Worm (Caenorhabditis elegans): ENCODE results near the gene T01C8.3.

The T01C8.3 gene

DNA sequence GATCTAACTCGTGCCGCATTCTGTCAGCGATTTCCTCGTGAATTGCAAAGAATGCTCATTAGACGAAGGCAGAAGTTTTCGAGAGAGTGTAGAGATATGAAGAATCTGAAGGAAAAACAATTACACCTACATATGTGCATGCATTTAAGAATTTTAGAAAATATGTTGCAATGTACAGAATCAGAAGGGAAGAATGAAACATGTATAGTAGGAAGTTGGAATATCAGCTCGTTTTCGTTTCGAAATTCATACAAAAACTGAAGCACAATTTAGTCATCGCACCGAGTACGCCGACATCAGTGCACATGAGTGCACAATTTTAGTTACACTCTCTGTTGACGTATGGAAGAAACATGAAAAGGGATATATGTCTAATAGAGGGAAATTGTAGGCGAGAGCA lies 28.5 kb downstream of the T01C8.3 start, which contains the start of gene C10E2.5:
TSS of gene C10E2.5 (minus strand) at position 101 of the 400 bp plus-strand sequence.
- TF ChIP-seq alr-1 (tag; optimal IDR thresholded peaks at IDR 0.05) (no peak), ama-1 (optimal IDR thresholded peaks at IDR 0.05) (no peak), nhr-21 (tag; optimal IDR thresholded peaks at IDR 0.05) (no peak), sem-4 (tag; optimal IDR thresholded peaks at IDR 0.05) (no peak), dmd-4 (tag; optimal IDR thresholded peaks at IDR 0.05) (no peak), mdl-1 (tag; optimal IDR thresholded peaks at IDR 0.05) (no peak), fos-1 (tag; optimal IDR thresholded peaks at IDR 0.05) (no peak), peb-1 (tag; optimal IDR thresholded peaks at IDR 0.05) (no peak), nhr-237 (tag; optimal IDR thresholded peaks at IDR 0.05) (no peak), C34F6.9 (tag; optimal IDR thresholded peaks at IDR 0.05) (no peak), skn-1 (tag; optimal IDR thresholded peaks at IDR 0.05) (no peak)

- no peak for TF ChIP-seq ceh-16 (tag; optimal IDR thresholded peaks at IDR 0.05)
- no peak for TF ChIP-seq Y55F3AM.14 (GFP tag; optimal IDR thresholded peaks at IDR 0.05)
- no peak for TF ChIP-seq ztf-4 (tag; optimal IDR thresholded peaks at IDR 0.05)
- TF ChIP-seq lsy-2 (tag; optimal IDR thresholded peaks at IDR 0.05): no peak
- no peak for TF ChIP-seq elt-3 (tag; optimal IDR thresholded peaks at IDR 0.05)
- no peak for TF ChIP-seq nhr-25 (tag; optimal IDR thresholded peaks at IDR 0.05)
- TF ChIP-seq aly-2 (tag; optimal IDR thresholded peaks at IDR 0.05): no peak
- TF ChIP-seq nhr-10 (tag; optimal IDR thresholded peaks at IDR 0.05): no peak
- no peak for TF ChIP-seq lin-13 (GFP tag; optimal IDR thresholded peaks at IDR 0.05)
- TF ChIP-seq nhr-77 (tag; optimal IDR thresholded peaks at IDR 0.05): no peak
- TF ChIP-seq C34F6.9 (tag; optimal IDR thresholded peaks at IDR 0.05): no peak
- no peak for TF ChIP-seq blmp-1 (tag; optimal IDR thresholded peaks at IDR 0.05; ENCODE audit: insufficient read depth)
- no peak for TF ChIP-seq elt-1 (tag; optimal IDR thresholded peaks at IDR 0.05)
- TF ChIP-seq F13H6.1 (tag; optimal IDR thresholded peaks at IDR 0.05): no peak
These were observed 30.8 kb downstream of the T01C8.3 start for ce11 chrX:16752196-16752595.

ce11 chrX:16744940-16745339 lies 38.1 kb downstream of the T01C8.3 start, which contains the start of gene C10E2.2:
Gene C10E2.2 (plus strand): TSS chrX:16745240.
- TF ChIP-seq nhr-6 (tag; optimal IDR thresholded peaks at IDR 0.05) (no peak), ztf-4 (tag; optimal IDR thresholded peaks at IDR 0.05) (no peak), nhr-10 (tag; optimal IDR thresholded peaks at IDR 0.05) (no peak), unc-62 (GFP tag; optimal IDR thresholded peaks at IDR 0.05) (no peak), unc-55 (GFP tag; optimal IDR thresholded peaks at IDR 0.05) (no peak), egl-27 (tag; optimal IDR thresholded peaks at IDR 0.05) (no peak), nhr-77 (tag; optimal IDR thresholded peaks at IDR 0.05) (no peak), zag-1 (tag; optimal IDR thresholded peaks at IDR 0.05) (no peak), R02D3.7 (tag; optimal IDR thresholded peaks at IDR 0.05) (no peak), nhr-11 (tag; optimal IDR thresholded peaks at IDR 0.05) (no peak), mbf-1 (tag; optimal IDR thresholded peaks at IDR 0.05) (no peak), crh-2 (tag; optimal IDR thresholded peaks at IDR 0.05) (no peak), ama-1 (optimal IDR thresholded peaks at IDR 0.05) (no peak), C34F6.9 (tag; optimal IDR thresholded peaks at IDR 0.05) (no peak), unc-39 (tag; optimal IDR thresholded peaks at IDR 0.05) (no peak), lin-11 (tag; optimal IDR thresholded peaks at IDR 0.05) (no peak), nhr-25 (tag; optimal IDR thresholded peaks at IDR 0.05) (no peak), nhr-12 (tag; optimal IDR thresholded peaks at IDR 0.05) (no peak), F13H6.1 (tag; optimal IDR thresholded peaks at IDR 0.05) (no peak)

DNA sequence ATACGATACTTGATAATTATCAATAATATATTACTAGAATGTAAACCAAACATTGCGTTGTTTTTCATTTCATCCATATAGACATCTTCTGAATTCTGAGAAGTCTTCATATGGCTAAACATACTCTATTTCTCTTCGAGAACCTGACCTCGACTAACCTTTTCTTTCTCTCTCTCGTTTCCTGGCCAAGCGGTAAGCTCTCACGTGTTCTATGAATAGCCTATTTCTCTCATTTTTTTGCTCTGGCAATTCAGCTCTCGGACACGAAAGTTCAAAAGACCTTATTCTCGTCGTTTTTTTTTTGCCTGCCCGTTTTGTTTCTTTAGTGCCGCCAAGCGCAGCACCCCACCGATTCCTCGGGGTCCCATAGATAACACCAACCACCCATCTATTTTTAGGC lies 45.5 kb downstream of the T01C8.3 start:
- TF ChIP-seq ama-1 (optimal IDR thresholded peaks at IDR 0.05) (no peak), Y55F3AM.14 (GFP tag; optimal IDR thresholded peaks at IDR 0.05) (no peak), unc-39 (tag; optimal IDR thresholded peaks at IDR 0.05) (no peak), mdl-1 (tag; optimal IDR thresholded peaks at IDR 0.05) (peak in 1 of 2 experiments; percentile 46), C34F6.9 (tag; optimal IDR thresholded peaks at IDR 0.05) (peak; percentile 41), snpc-4 (tag; optimal IDR thresholded peaks at IDR 0.05) (no peak), nhr-21 (tag; optimal IDR thresholded peaks at IDR 0.05) (no peak), nhr-10 (tag; optimal IDR thresholded peaks at IDR 0.05) (no peak), nhr-12 (tag; optimal IDR thresholded peaks at IDR 0.05) (no peak), lsy-2 (tag; optimal IDR thresholded peaks at IDR 0.05) (peak in 1 of 2 experiments; percentile 29), nhr-23 (tag; optimal IDR thresholded peaks at IDR 0.05) (no peak), nhr-129 (tag; optimal IDR thresholded peaks at IDR 0.05) (peak; percentile 38)
